Worm (Caenorhabditis elegans) whole organism, young adult: ENCODE results near the gene nas-1.

Source experiments
- B0019.2 ChIP-seq: fragments of 200-800 bp; sonication (Bioruptor generic); conservative IDR thresholded peaks from 2 replicates; pipeline ENCODE4 v1.3.6; 2022; ENCODE audit warnings: missing genetic modification reagents, missing genetic modification characterization, missing compliant biosample characterization
- B0261.1 ChIP-seq: sonication (generic microtip); optimal IDR thresholded peaks from 2 replicates; lab custom pipeline; 2016; ENCODE audit warnings: mild to moderate bottlenecking, missing genetic modification characterization, moderate library complexity, missing compliant biosample characterization
- C17E4.6 ChIP-seq: fragments of 200-800 bp; sonication (Bioruptor generic); IDR thresholded peaks from 2 replicates; pipeline ENCODE4 v1.3.6; 2022; ENCODE audit warnings: missing genetic modification reagents, missing genetic modification characterization, missing compliant biosample characterization
- F33H1.4 ChIP-seq: fragments of 200-800 bp; sonication (Bioruptor generic); IDR thresholded peaks from 2 replicates; pipeline ENCODE4 v1.3.6; 2022; ENCODE audit warnings: missing genetic modification reagents, missing genetic modification characterization, missing compliant biosample characterization
- F57A8.1 ChIP-seq: fragments of 200-800 bp; sonication (Bioruptor generic); optimal IDR thresholded peaks from 2 replicates; lab custom pipeline; 2018; ENCODE audit warnings: mild to moderate bottlenecking, missing genetic modification characterization, moderate library complexity, missing compliant biosample characterization
- F57C9.4 ChIP-seq: sonication (generic microtip); optimal IDR thresholded peaks from 2 replicates; lab custom pipeline; 2017; ENCODE audit warnings: mild to moderate bottlenecking, missing genetic modification characterization, missing compliant biosample characterization
- K12H6.12 ChIP-seq: fragments of 200-800 bp; sonication (Bioruptor generic); optimal IDR thresholded peaks from 2 replicates; lab custom pipeline; 2018; ENCODE audit warnings: mild to moderate bottlenecking, missing genetic modification characterization, missing compliant biosample characterization
- ZK185.1 ChIP-seq: sonication (generic microtip); optimal IDR thresholded peaks from 2 replicates; lab custom pipeline; 2016; ENCODE audit warnings: mild to moderate bottlenecking, missing genetic modification characterization, missing compliant biosample characterization; ENCODE audit not compliant: poor library complexity, severe bottlenecking
- akir-1 ChIP-seq: fragments of 200-800 bp; sonication (Bioruptor generic); optimal IDR thresholded peaks from 2 replicates; lab custom pipeline; 2018; ENCODE audit warnings: mild to moderate bottlenecking, missing genetic modification characterization, moderate library complexity, missing compliant biosample characterization
- ama-1 ChIP-seq, 3 experiments: fragments of 150-350 bp in 1 of 3; sonication (generic microtip) in 2 of 3; optimal IDR thresholded peaks; 2 replicates each; lab custom pipeline; 2014 to 2018; ENCODE audit warnings: missing biosample characterization in 2 of 3, missing genetic modification characterization in 2 of 3, missing genetic modification reagents in 2 of 3
- aptf-2 ChIP-seq: fragments of 200-800 bp; sonication (Bioruptor generic); conservative IDR thresholded peaks from 2 replicates; pipeline ENCODE4 v1.3.6; 2022; ENCODE audit warnings: missing genetic modification reagents, missing genetic modification characterization, missing compliant biosample characterization
- aptf-3 ChIP-seq: fragments of 200-800 bp; sonication (Bioruptor generic); IDR thresholded peaks from 2 replicates; pipeline ENCODE4 v1.3.6; 2022; ENCODE audit warnings: missing genetic modification characterization, missing compliant biosample characterization
- attf-5 ChIP-seq: fragments of 200-800 bp; sonication (Bioruptor generic); optimal IDR thresholded peaks from 2 replicates; lab custom pipeline; 2018; ENCODE audit warnings: mild to moderate bottlenecking, missing genetic modification characterization, missing compliant biosample characterization
- attf-6 ChIP-seq: fragments of 200-800 bp; sonication (Bioruptor generic); IDR thresholded peaks from 2 replicates; pipeline ENCODE4 v1.3.6; 2022; ENCODE audit warnings: missing genetic modification reagents, missing genetic modification characterization, missing compliant biosample characterization
- bed-2 ChIP-seq: fragments of 200-800 bp; sonication (Bioruptor generic); IDR thresholded peaks from 2 replicates; pipeline ENCODE4 v1.3.6; 2022; ENCODE audit warnings: missing genetic modification reagents, missing genetic modification characterization, missing compliant biosample characterization
- ccch-3 ChIP-seq: fragments of 200-800 bp; sonication (Bioruptor generic); optimal IDR thresholded peaks from 2 replicates; lab custom pipeline; 2018; ENCODE audit warnings: mild to moderate bottlenecking, missing genetic modification characterization, missing compliant biosample characterization
- ceh-58 ChIP-seq: fragments of 200-800 bp; sonication (Bioruptor generic); IDR thresholded peaks from 2 replicates; pipeline ENCODE4 v1.3.6; 2022; ENCODE audit warnings: missing genetic modification characterization, missing compliant biosample characterization
- ceh-79 ChIP-seq: sonication (generic microtip); optimal IDR thresholded peaks from 2 replicates; lab custom pipeline; 2017; ENCODE audit warnings: mild to moderate bottlenecking, missing genetic modification characterization, missing compliant biosample characterization
- chd-7 ChIP-seq: sonication (generic microtip); optimal IDR thresholded peaks from 2 replicates; lab custom pipeline; 2016; ENCODE audit warnings: mild to moderate bottlenecking, missing genetic modification characterization, moderate library complexity, missing compliant biosample characterization
- die-1 ChIP-seq: sonication (generic microtip); optimal IDR thresholded peaks from 2 replicates; lab custom pipeline; 2016; ENCODE audit warnings: missing genotype, mild to moderate bottlenecking, missing genetic modification characterization, missing compliant biosample characterization
- dpl-1 ChIP-seq: fragments of 150-350 bp; optimal IDR thresholded peaks from 2 replicates; lab custom pipeline; 2014; ENCODE audit warnings: missing biosample characterization, missing genetic modification reagents, missing genetic modification characterization
- efl-1 ChIP-seq: fragments of 150-350 bp; optimal IDR thresholded peaks from 2 replicates; lab custom pipeline; 2014; ENCODE audit warnings: missing biosample characterization, missing genetic modification reagents, missing genetic modification characterization
- him-1 ChIP-seq: sonication (generic microtip); optimal IDR thresholded peaks from 2 replicates; lab custom pipeline; 2016; ENCODE audit warnings: missing genotype, missing genetic modification reagents, missing genetic modification characterization, missing compliant biosample characterization
- hlh-26 ChIP-seq: fragments of 200-800 bp; sonication (Bioruptor generic); conservative IDR thresholded peaks from 2 replicates; pipeline ENCODE4 v1.3.6; 2022; ENCODE audit warnings: missing genetic modification reagents, missing genetic modification characterization, missing compliant biosample characterization
- lag-1 ChIP-seq: fragments of 200-800 bp; sonication (Bioruptor generic); IDR thresholded peaks from 2 replicates; pipeline ENCODE4 v1.3.6; 2022; ENCODE audit warnings: missing genetic modification reagents, missing genetic modification characterization, missing compliant biosample characterization
- lsl-1 ChIP-seq: fragments of 200-800 bp; sonication (Bioruptor generic); optimal IDR thresholded peaks from 2 replicates; lab custom pipeline; 2018; ENCODE audit warnings: mild to moderate bottlenecking, missing genetic modification characterization, moderate library complexity, missing compliant biosample characterization
- mes-4 ChIP-seq: sonication (generic microtip); optimal IDR thresholded peaks from 2 replicates; lab custom pipeline; 2016; ENCODE audit warnings: missing genotype, missing genetic modification characterization, missing compliant biosample characterization
- mxl-1 ChIP-seq: sonication (generic microtip); optimal IDR thresholded peaks from 2 replicates; lab custom pipeline; 2016; ENCODE audit warnings: missing genetic modification characterization, missing compliant biosample characterization
- nfya-1 ChIP-seq: sonication (generic microtip); optimal IDR thresholded peaks from 2 replicates; lab custom pipeline; 2017; ENCODE audit warnings: antibody characterized with exemption, missing compliant biosample characterization, missing genetic modification characterization, borderline replicate concordance; ENCODE audit not compliant: insufficient read depth
- nhr-27 ChIP-seq: fragments of 200-800 bp; sonication (Bioruptor generic); optimal IDR thresholded peaks from 2 replicates; lab custom pipeline; 2018; ENCODE audit warnings: mild to moderate bottlenecking, missing genetic modification characterization, moderate library complexity, missing compliant biosample characterization
- nhr-90 ChIP-seq: sonication (generic microtip); optimal IDR thresholded peaks from 2 replicates; lab custom pipeline; 2016; ENCODE audit warnings: missing genotype, mild to moderate bottlenecking, missing genetic modification characterization, missing compliant biosample characterization
- rec-8 ChIP-seq, 2 experiments: sonication (generic microtip); optimal IDR thresholded peaks; 2 replicates each; lab custom pipeline; 2016; ENCODE audit warnings: mild to moderate bottlenecking in 2 of 2, missing genetic modification characterization in 2 of 2, missing genetic modification reagents in 2 of 2, missing genotype in 2 of 2, missing biosample characterization in 1 of 2, missing compliant biosample characterization in 1 of 2, moderate library complexity in 1 of 2
- somi-1 ChIP-seq: fragments of 200-800 bp; sonication (Bioruptor generic); optimal IDR thresholded peaks from 2 replicates; lab custom pipeline; 2018; ENCODE audit warnings: mild to moderate bottlenecking, missing genetic modification characterization, missing compliant biosample characterization
- sptf-2 ChIP-seq: fragments of 200-800 bp; sonication (Bioruptor generic); optimal IDR thresholded peaks from 2 replicates; lab custom pipeline; 2018; ENCODE audit warnings: mild to moderate bottlenecking, missing genetic modification characterization, missing compliant biosample characterization
- tbx-9 ChIP-seq: sonication (generic microtip); optimal IDR thresholded peaks from 2 replicates; lab custom pipeline; 2016; ENCODE audit warnings: borderline replicate concordance, missing genetic modification characterization, inconsistent platforms, missing compliant biosample characterization
- unc-62 ChIP-seq: fragments of 150-350 bp; optimal IDR thresholded peaks from 2 replicates; lab custom pipeline; 2014; ENCODE audit warnings: missing biosample characterization, missing genetic modification reagents, missing genetic modification characterization
- xnd-1 ChIP-seq: sonication (generic microtip); optimal IDR thresholded peaks from 2 replicates; lab custom pipeline; 2016; ENCODE audit warnings: missing genotype, missing genetic modification reagents, missing genetic modification characterization, missing compliant biosample characterization
- zfh-2 ChIP-seq: fragments of 200-800 bp; sonication (Bioruptor generic); conservative IDR thresholded peaks from 2 replicates; pipeline ENCODE4 v1.3.6; 2022; ENCODE audit warnings: missing genetic modification reagents, missing genetic modification characterization, missing compliant biosample characterization

nas-1 gene

DNA sequence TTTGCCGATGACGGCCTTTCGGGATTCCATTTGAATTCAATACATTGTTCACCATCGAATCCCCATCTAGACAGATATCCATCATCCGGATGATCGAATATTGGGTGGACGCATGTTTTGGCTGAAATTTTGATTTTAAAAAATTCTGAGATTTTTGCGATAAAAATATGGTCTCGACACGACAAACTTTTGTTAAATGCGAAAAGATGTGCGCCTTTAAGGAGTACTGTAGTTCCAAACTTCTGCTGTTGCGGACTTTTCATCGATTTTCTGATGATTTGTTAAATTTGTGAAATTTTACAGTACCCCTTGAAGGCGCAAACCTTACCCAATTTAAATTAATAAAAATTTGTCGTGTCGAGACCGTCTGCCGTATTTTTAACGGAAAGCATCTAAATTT, 22.2 kb downstream of the nas-1 start:
- TF ChIP-seq tbx-9 (tag; lab: Kevin White, UChicago) (no peak), ceh-58 (GFP tag; lab: Robert Waterston, UW) (no peak), akir-1 (GFP tag; lab: Kevin White, UChicago) (no peak), mxl-1 (tag; lab: Kevin White, UChicago) (no peak), hlh-26 (GFP tag; lab: Robert Waterston, UW) (no peak), efl-1 (GFP tag; lab: Kevin White, UChicago) (no peak), lsl-1 (GFP tag; lab: Kevin White, UChicago) (peak; percentile 75), chd-7 (no peak), him-1 (tag; lab: Kevin White, UChicago) (peak; percentile 30), B0019.2 (GFP tag; lab: Robert Waterston, UW) (no peak), sptf-2 (GFP tag; lab: Kevin White, UChicago) (no peak), ccch-3 (no peak), B0261.1 (tag; lab: Kevin White, UChicago) (no peak), xnd-1 (peak; percentile 21), somi-1 (no peak), aptf-2 (no peak), bed-2 (GFP tag; lab: Robert Waterston, UW) (no peak), mes-4 (no peak), die-1 (tag; lab: Kevin White, UChicago) (no peak), ceh-79 (tag; lab: Kevin White, UChicago) (no peak), dpl-1 (no peak), C17E4.6 (no peak), unc-62 (GFP tag; lab: Kevin White, UChicago) (no peak), F33H1.4 (GFP tag; lab: Robert Waterston, UW) (peak; percentile 52; the same call in 1 of the 2 replicates), nfya-1 (tag; lab: Kevin White, UChicago) (no peak), F57A8.1 (GFP tag; lab: Kevin White, UChicago) (no peak)

DNA sequence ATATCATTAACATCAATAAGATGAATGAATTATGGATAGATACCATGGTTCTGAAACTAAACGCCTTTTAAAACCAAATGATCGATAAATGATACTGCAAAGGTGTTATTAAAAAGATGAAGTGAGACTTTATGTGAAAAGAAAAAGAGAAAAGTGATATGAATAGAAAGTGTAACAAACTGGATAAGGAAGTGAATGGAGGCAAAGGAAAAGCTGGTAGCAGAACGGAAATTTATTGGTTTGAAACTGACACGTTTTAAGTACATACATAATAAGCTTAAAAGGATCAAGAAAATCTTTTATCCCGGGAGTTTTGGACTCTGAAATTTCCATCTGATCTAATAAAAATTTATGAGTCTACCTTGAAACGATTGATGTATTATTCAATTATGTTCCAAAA, 24.1 kb downstream of the nas-1 start, which contains the start of gene bli-5:
Gene bli-5, minus strand, starts transcription at position 101 of the 400 bp plus-strand sequence.
- no peak for TF ChIP-seq ZK185.1
- TF ChIP-seq nhr-90 (tag; lab: Kevin White, UChicago) = no peak
- no peak for TF ChIP-seq attf-6
- no peak for TF ChIP-seq K12H6.12 (tag; lab: Kevin White, UChicago)
- no peak for TF ChIP-seq ama-1 (optimal IDR thresholded peaks at IDR 0.05; lab: Kevin White, UChicago)
- TF ChIP-seq ama-1 (GFP tag; optimal IDR thresholded peaks at IDR 0.05; lab: Kevin White, UChicago) = no peak
- no peak for TF ChIP-seq nhr-27 (tag; lab: Kevin White, UChicago)
- TF ChIP-seq F57C9.4 = no peak
- no peak for TF ChIP-seq aptf-2
- TF ChIP-seq F57A8.1 (GFP tag; lab: Kevin White, UChicago) = no peak
- no peak for TF ChIP-seq zfh-2 (GFP tag; lab: Robert Waterston, UW)
- TF ChIP-seq attf-5 (GFP tag; lab: Kevin White, UChicago) = no peak
- TF ChIP-seq aptf-3 (GFP tag; lab: Robert Waterston, UW) = no peak
- no peak for TF ChIP-seq rec-8 (tag; optimal IDR thresholded peaks at IDR 0.05; lab: Kevin White, UChicago)
- TF ChIP-seq lag-1 (GFP tag; lab: Robert Waterston, UW) = no peak
- TF ChIP-seq, all 124 proteins: peak for 0
